Worm (Caenorhabditis elegans) whole organism, young adult: ENCODE data around the gene lgc-14.

Source experiments
- B0019.2 ChIP-seq: fragments of 200-800 bp; sonication (Bioruptor generic); conservative IDR thresholded peaks from 2 replicates; pipeline ENCODE4 v1.3.6; 2022; ENCODE audit warnings: missing genetic modification reagents, missing genetic modification characterization, missing compliant biosample characterization
- B0261.1 ChIP-seq: sonication (generic microtip); optimal IDR thresholded peaks from 2 replicates; lab custom pipeline; 2016; ENCODE audit warnings: mild to moderate bottlenecking, missing genetic modification characterization, moderate library complexity, missing compliant biosample characterization
- B0336.3 ChIP-seq: fragments of 200-800 bp; sonication (Bioruptor generic); IDR thresholded peaks from 2 replicates; pipeline ENCODE4 v1.3.6; 2022; ENCODE audit warnings: missing genetic modification characterization, missing compliant biosample characterization
- D2030.7 ChIP-seq: fragments of 200-800 bp; sonication (Bioruptor generic); IDR thresholded peaks from 2 replicates; pipeline ENCODE4 v1.3.6; 2022; ENCODE audit warnings: missing genetic modification reagents, missing genetic modification characterization, missing compliant biosample characterization
- F23B12.7 ChIP-seq: sonication (generic microtip); optimal IDR thresholded peaks from 2 replicates; lab custom pipeline; 2017; ENCODE audit warnings: missing genetic modification characterization, mild to moderate bottlenecking, missing compliant biosample characterization, antibody characterized with exemption, moderate library complexity; ENCODE audit not compliant: insufficient read depth
- F33H1.4 ChIP-seq: fragments of 200-800 bp; sonication (Bioruptor generic); IDR thresholded peaks from 2 replicates; pipeline ENCODE4 v1.3.6; 2022; ENCODE audit warnings: missing genetic modification reagents, missing genetic modification characterization, missing compliant biosample characterization
- F55B11.4 ChIP-seq: sonication (generic microtip); optimal IDR thresholded peaks from 2 replicates; lab custom pipeline; 2016; ENCODE audit warnings: missing compliant biosample characterization, missing genetic modification characterization, borderline replicate concordance; ENCODE audit not compliant: insufficient read depth
- F57A8.1 ChIP-seq: fragments of 200-800 bp; sonication (Bioruptor generic); optimal IDR thresholded peaks from 2 replicates; lab custom pipeline; 2018; ENCODE audit warnings: mild to moderate bottlenecking, missing genetic modification characterization, moderate library complexity, missing compliant biosample characterization
- K12H6.12 ChIP-seq: fragments of 200-800 bp; sonication (Bioruptor generic); optimal IDR thresholded peaks from 2 replicates; lab custom pipeline; 2018; ENCODE audit warnings: mild to moderate bottlenecking, missing genetic modification characterization, missing compliant biosample characterization
- Y53G8AR.9 ChIP-seq: fragments of 200-800 bp; sonication (Bioruptor generic); conservative IDR thresholded peaks from 2 replicates; pipeline ENCODE4 v1.3.6; 2022; ENCODE audit warnings: missing genetic modification reagents, missing genetic modification characterization, missing compliant biosample characterization
- Y95B8A.8 ChIP-seq: fragments of 200-800 bp; sonication (Bioruptor generic); IDR thresholded peaks from 2 replicates; pipeline ENCODE4 v1.3.6; 2022; ENCODE audit warnings: missing genetic modification reagents, missing genetic modification characterization, missing compliant biosample characterization
- ZK185.1 ChIP-seq: sonication (generic microtip); optimal IDR thresholded peaks from 2 replicates; lab custom pipeline; 2016; ENCODE audit warnings: mild to moderate bottlenecking, missing genetic modification characterization, missing compliant biosample characterization; ENCODE audit not compliant: poor library complexity, severe bottlenecking
- bed-2 ChIP-seq: fragments of 200-800 bp; sonication (Bioruptor generic); IDR thresholded peaks from 2 replicates; pipeline ENCODE4 v1.3.6; 2022; ENCODE audit warnings: missing genetic modification reagents, missing genetic modification characterization, missing compliant biosample characterization
- ceh-100 ChIP-seq: fragments of 200-800 bp; sonication (Bioruptor generic); IDR thresholded peaks from 2 replicates; pipeline ENCODE4 v1.3.6; 2022; ENCODE audit warnings: missing genetic modification reagents, missing genetic modification characterization, missing compliant biosample characterization
- ceh-79 ChIP-seq: sonication (generic microtip); optimal IDR thresholded peaks from 2 replicates; lab custom pipeline; 2017; ENCODE audit warnings: mild to moderate bottlenecking, missing genetic modification characterization, missing compliant biosample characterization
- die-1 ChIP-seq: sonication (generic microtip); optimal IDR thresholded peaks from 2 replicates; lab custom pipeline; 2016; ENCODE audit warnings: missing genotype, mild to moderate bottlenecking, missing genetic modification characterization, missing compliant biosample characterization
- dpff-1 ChIP-seq: sonication (generic microtip); optimal IDR thresholded peaks from 2 replicates; lab custom pipeline; 2017; ENCODE audit warnings: mild to moderate bottlenecking, missing genetic modification characterization, missing compliant biosample characterization
- efl-1 ChIP-seq: fragments of 150-350 bp; optimal IDR thresholded peaks from 2 replicates; lab custom pipeline; 2014; ENCODE audit warnings: missing biosample characterization, missing genetic modification reagents, missing genetic modification characterization
- egl-44 ChIP-seq: fragments of 200-800 bp; sonication (Bioruptor generic); IDR thresholded peaks from 2 replicates; pipeline ENCODE4 v1.3.6; 2022; ENCODE audit warnings: missing genetic modification reagents, missing genetic modification characterization, missing compliant biosample characterization
- egrh-3 ChIP-seq: fragments of 200-800 bp; sonication (Bioruptor generic); IDR thresholded peaks from 2 replicates; pipeline ENCODE4 v1.3.6; 2022; ENCODE audit warnings: missing genetic modification reagents, missing genetic modification characterization, missing compliant biosample characterization
- fkh-3 ChIP-seq: sonication (generic microtip); optimal IDR thresholded peaks from 2 replicates; lab custom pipeline; 2016; ENCODE audit warnings: mild to moderate bottlenecking, missing genetic modification characterization, missing compliant biosample characterization
- hlh-12 ChIP-seq: sonication (generic microtip); optimal IDR thresholded peaks from 2 replicates; lab custom pipeline; 2016; ENCODE audit warnings: missing genetic modification characterization, missing compliant biosample characterization
- hlh-26 ChIP-seq: fragments of 200-800 bp; sonication (Bioruptor generic); conservative IDR thresholded peaks from 2 replicates; pipeline ENCODE4 v1.3.6; 2022; ENCODE audit warnings: missing genetic modification reagents, missing genetic modification characterization, missing compliant biosample characterization
- hmg-1.2 ChIP-seq: fragments of 200-800 bp; sonication (Bioruptor generic); IDR thresholded peaks from 2 replicates; pipeline ENCODE4 v1.3.6; 2022; ENCODE audit warnings: missing genetic modification reagents, missing genetic modification characterization, missing compliant biosample characterization
- hrde-1 ChIP-seq: sonication (generic microtip); optimal IDR thresholded peaks from 2 replicates; lab custom pipeline; 2016; ENCODE audit warnings: missing genetic modification characterization, mild to moderate bottlenecking, missing compliant biosample characterization, moderate library complexity, missing genotype, missing genetic modification reagents, borderline replicate concordance
- lin-54 ChIP-seq: fragments of 200-800 bp; sonication (Bioruptor generic); optimal IDR thresholded peaks from 2 replicates; lab custom pipeline; 2018; ENCODE audit warnings: mild to moderate bottlenecking, missing genetic modification characterization, missing compliant biosample characterization
- lir-1 ChIP-seq: fragments of 200-800 bp; sonication (Bioruptor generic); conservative IDR thresholded peaks from 2 replicates; pipeline ENCODE4 v1.3.6; 2022; ENCODE audit warnings: missing genetic modification reagents, missing genetic modification characterization, missing compliant biosample characterization
- lsy-27 ChIP-seq: sonication (generic microtip); optimal IDR thresholded peaks from 2 replicates; lab custom pipeline; 2017; ENCODE audit warnings: missing genetic modification characterization, mild to moderate bottlenecking, missing compliant biosample characterization, antibody characterized with exemption, missing genotype, borderline replicate concordance; ENCODE audit not compliant: insufficient read depth
- madf-3 ChIP-seq: fragments of 200-800 bp; sonication (Bioruptor generic); IDR thresholded peaks from 2 replicates; pipeline ENCODE4 v1.3.6; 2022; ENCODE audit warnings: missing genetic modification reagents, missing genetic modification characterization, missing compliant biosample characterization
- madf-8 ChIP-seq: fragments of 200-800 bp; sonication (Bioruptor generic); conservative IDR thresholded peaks from 2 replicates; pipeline ENCODE4 v1.3.6; 2022; ENCODE audit warnings: missing genetic modification reagents, missing genetic modification characterization, missing compliant biosample characterization
- nfyb-1 ChIP-seq: fragments of 200-800 bp; sonication (Bioruptor generic); IDR thresholded peaks from 2 replicates; pipeline ENCODE4 v1.3.6; 2022; ENCODE audit warnings: missing genetic modification reagents, missing genetic modification characterization, missing compliant biosample characterization
- nhr-120 ChIP-seq: fragments of 200-800 bp; sonication (Bioruptor generic); IDR thresholded peaks from 2 replicates; pipeline ENCODE4 v1.3.6; 2022; ENCODE audit warnings: missing genetic modification characterization, missing compliant biosample characterization
- nhr-27 ChIP-seq: fragments of 200-800 bp; sonication (Bioruptor generic); optimal IDR thresholded peaks from 2 replicates; lab custom pipeline; 2018; ENCODE audit warnings: mild to moderate bottlenecking, missing genetic modification characterization, moderate library complexity, missing compliant biosample characterization
- pha-4 ChIP-seq: fragments of 150-350 bp; sonication (generic microtip); optimal IDR thresholded peaks from 2 replicates; lab custom pipeline; 2014; ENCODE audit warnings: missing biosample characterization, missing genetic modification reagents, missing genetic modification characterization
- rcor-1 ChIP-seq: fragments of 200-800 bp; sonication (Bioruptor generic); IDR thresholded peaks from 2 replicates; pipeline ENCODE4 v1.3.6; 2022; ENCODE audit warnings: missing genetic modification reagents, missing genetic modification characterization, missing compliant biosample characterization
- snpc-1.1 ChIP-seq: sonication (generic microtip); optimal IDR thresholded peaks from 2 replicates; lab custom pipeline; 2017; ENCODE audit warnings: missing genetic modification characterization, mild to moderate bottlenecking, missing compliant biosample characterization, antibody characterized with exemption, moderate library complexity, missing genotype, missing genetic modification reagents; ENCODE audit not compliant: insufficient read depth
- xnd-1 ChIP-seq: sonication (generic microtip); optimal IDR thresholded peaks from 2 replicates; lab custom pipeline; 2016; ENCODE audit warnings: missing genotype, missing genetic modification reagents, missing genetic modification characterization, missing compliant biosample characterization
- zfh-2 ChIP-seq: fragments of 200-800 bp; sonication (Bioruptor generic); conservative IDR thresholded peaks from 2 replicates; pipeline ENCODE4 v1.3.6; 2022; ENCODE audit warnings: missing genetic modification reagents, missing genetic modification characterization, missing compliant biosample characterization
- zim-3 ChIP-seq: sonication (generic microtip); optimal IDR thresholded peaks from 2 replicates; lab custom pipeline; 2017; ENCODE audit warnings: mild to moderate bottlenecking, missing genetic modification characterization, moderate library complexity, missing compliant biosample characterization
- ztf-18 ChIP-seq: sonication (generic microtip); optimal IDR thresholded peaks from 2 replicates; lab custom pipeline; 2016; ENCODE audit warnings: missing genotype, mild to moderate bottlenecking, missing genetic modification characterization, missing compliant biosample characterization
- ztf-26 ChIP-seq: sonication (generic microtip); optimal IDR thresholded peaks from 2 replicates; lab custom pipeline; 2017; ENCODE audit warnings: missing genetic modification characterization, missing compliant biosample characterization

Gene lgc-14

DNA sequence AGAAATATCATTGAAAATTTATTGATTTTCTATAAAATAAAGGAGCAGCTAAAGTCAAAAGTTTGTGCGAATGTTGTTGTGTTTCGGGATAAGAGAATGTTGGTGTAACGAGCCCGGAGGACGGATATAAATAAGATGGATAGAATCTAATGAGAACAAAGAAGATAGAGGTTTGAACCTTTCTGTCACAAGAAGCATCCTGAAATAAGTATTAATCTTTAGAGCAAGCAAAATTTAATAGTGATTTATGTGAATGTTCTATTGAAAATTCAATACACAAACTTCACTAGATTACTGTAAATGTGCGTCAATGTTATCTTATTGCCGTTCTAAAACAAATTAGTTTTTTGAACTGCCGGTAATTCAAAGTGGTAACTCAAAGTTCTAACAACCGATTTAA is 7.6 kb upstream of the lgc-14 start, which contains the start of gene W03G11.3:
Gene W03G11.3 (minus strand): TSS at position 101 of the 400 bp plus-strand sequence.
- TF ChIP-seq F33H1.4 (GFP tag; lab: Robert Waterston, UW), result no peak
- TF ChIP-seq lir-1 (GFP tag; lab: Robert Waterston, UW), result no peak
- TF ChIP-seq zfh-2 (GFP tag; lab: Robert Waterston, UW), result no peak
- no peak for TF ChIP-seq lsy-27 (tag; lab: Kevin White, UChicago)
- no peak for TF ChIP-seq B0019.2 (GFP tag; lab: Robert Waterston, UW)
- no peak for TF ChIP-seq pha-4 (tag; lab: Kevin White, UChicago)
- TF ChIP-seq hmg-1.2 (GFP tag; lab: Robert Waterston, UW), result no peak
- TF ChIP-seq bed-2 (GFP tag; lab: Robert Waterston, UW), result no peak
- TF ChIP-seq fkh-3 (tag; lab: Kevin White, UChicago), result no peak
- no peak for TF ChIP-seq madf-8 (GFP tag; lab: Robert Waterston, UW)
- TF ChIP-seq ceh-79, result no peak
- no peak for TF ChIP-seq egl-44 (GFP tag; lab: Robert Waterston, UW)
- TF ChIP-seq F23B12.7 (tag; lab: Kevin White, UChicago), result no peak
- TF ChIP-seq Y95B8A.8 (GFP tag; lab: Robert Waterston, UW), result no peak
- TF ChIP-seq ztf-26, result no peak
- no peak for TF ChIP-seq F57A8.1 (GFP tag; lab: Kevin White, UChicago)
- TF ChIP-seq zim-3 (tag; lab: Kevin White, UChicago), result no peak
- no peak for TF ChIP-seq rcor-1 (GFP tag; lab: Robert Waterston, UW)
- no peak for TF ChIP-seq B0336.3 (GFP tag; lab: Robert Waterston, UW)

DNA sequence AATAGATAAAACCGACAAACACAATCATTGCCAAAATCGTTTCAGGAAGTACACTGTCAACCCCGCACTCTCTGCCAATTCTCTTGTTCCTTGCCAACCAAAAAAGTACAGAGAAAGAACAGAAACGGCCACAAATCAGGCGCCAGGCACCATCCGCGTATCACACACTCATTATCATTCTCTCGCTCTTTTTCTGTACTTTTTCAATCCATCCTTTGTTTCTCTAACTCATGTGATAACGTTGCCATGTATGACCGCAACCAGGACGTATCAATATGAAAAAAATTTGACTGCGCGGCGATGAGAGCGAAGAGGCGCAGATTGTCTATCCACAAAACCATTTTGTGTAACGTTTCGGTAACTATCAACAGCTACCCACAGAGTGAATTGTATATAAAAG is 6.7 kb upstream of the lgc-14 start, which contains the start of gene col-181:
Gene col-181 (plus strand): TSS at position 301 of the 400 bp plus-strand sequence.
- TF ChIP-seq die-1 (tag; lab: Kevin White, UChicago) (peak; percentile 8), snpc-1.1 (tag; lab: Kevin White, UChicago) (no peak)
- TF ChIP-seq, all 124 proteins: peak for 1

DNA sequence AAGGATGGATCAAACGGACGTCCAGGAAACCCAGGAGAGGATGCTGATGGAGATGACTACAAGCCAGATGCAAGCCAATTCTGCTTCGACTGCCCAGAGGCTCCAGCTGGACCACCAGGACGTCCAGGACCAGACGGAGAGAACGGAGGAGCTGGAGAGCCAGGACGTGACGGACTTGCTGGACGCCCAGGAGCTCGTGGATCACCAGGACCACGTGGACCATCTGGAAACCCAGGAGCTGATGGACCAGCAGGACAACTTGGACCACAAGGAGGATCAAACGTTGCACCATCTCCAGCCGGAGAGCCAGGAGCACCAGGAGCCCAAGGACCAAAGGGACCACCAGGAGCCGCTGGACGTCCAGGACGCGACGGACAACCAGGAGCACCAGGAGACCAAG is 5.9 kb upstream of the lgc-14 start:
- TF ChIP-seq efl-1 (GFP tag; lab: Kevin White, UChicago) (no peak), ztf-26 (peak; percentile 44), ztf-18 (tag; lab: Kevin White, UChicago) (no peak), egrh-3 (peak; percentile 79; the same call in 1 of the 2 replicates), zfh-2 (GFP tag; lab: Robert Waterston, UW) (peak; percentile 87)

DNA sequence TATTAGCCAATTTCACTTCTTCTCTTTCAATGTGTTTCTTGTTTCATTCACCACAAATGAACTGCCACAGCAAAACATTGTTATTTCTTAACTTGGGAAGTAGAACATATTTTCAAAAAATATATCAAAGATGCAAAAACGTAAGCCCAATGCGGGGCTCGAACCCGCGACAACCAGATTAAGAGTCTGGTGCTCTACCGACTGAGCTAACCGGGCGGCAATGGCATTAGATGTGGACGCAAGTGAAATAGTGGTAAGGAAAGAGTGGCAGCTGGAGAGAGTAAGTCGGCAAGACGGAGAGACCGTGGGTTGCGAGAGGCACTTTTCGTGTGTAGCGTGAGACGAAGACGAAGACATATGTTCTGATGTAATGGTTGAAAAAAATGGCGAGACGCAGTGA is 5.3 kb upstream of the lgc-14 start:
- TF ChIP-seq dpff-1 (peak; percentile 6), xnd-1 (no peak), zfh-2 (GFP tag; lab: Robert Waterston, UW) (no peak), F55B11.4 (tag; lab: Kevin White, UChicago) (no peak), efl-1 (GFP tag; lab: Kevin White, UChicago) (peak; percentile 8), F33H1.4 (GFP tag; lab: Robert Waterston, UW) (no peak), hmg-1.2 (GFP tag; lab: Robert Waterston, UW) (peak; percentile 89), hlh-26 (no peak), nfyb-1 (GFP tag; lab: Robert Waterston, UW) (peak; percentile 93), B0261.1 (peak; percentile 99), nhr-27 (tag; lab: Kevin White, UChicago) (peak; percentile 93), lin-54 (no peak), D2030.7 (GFP tag; lab: Robert Waterston, UW) (peak; percentile 78), ceh-100 (GFP tag; lab: Robert Waterston, UW) (peak; percentile 52), hrde-1 (tag; lab: Kevin White, UChicago) (peak; percentile 47), die-1 (tag; lab: Kevin White, UChicago) (peak; percentile 98), ZK185.1 (tag; lab: Kevin White, UChicago) (peak; percentile 95), madf-3 (GFP tag; lab: Robert Waterston, UW) (0 out of 2 replicates have a peak, but pooled peaks have one; percentile 66), nhr-120 (GFP tag; lab: Robert Waterston, UW) (peak; percentile 94; the same call in 1 of the 2 replicates), Y53G8AR.9 (GFP tag; lab: Robert Waterston, UW) (peak; percentile 84), fkh-3 (tag; lab: Kevin White, UChicago) (peak; percentile 91), lir-1 (GFP tag; lab: Robert Waterston, UW) (peak; percentile 10; the same call in 1 of the 2 replicates), hlh-12 (peak; percentile 87), K12H6.12 (tag; lab: Kevin White, UChicago) (peak; percentile 79)
